Fruit fly (Drosophila melanogaster): ENCODE results near the gene Sec8.
A peak's percentile ranks its signal among the peaks of the same experiment; 100 is the strongest.

dm6 chr3R:5705469-5706067, 53.2 kb downstream of the Sec8 start:
- TF ChIP-seq HLH106 (tag; optimal IDR thresholded peaks at IDR 0.05) (peak; percentile 53), brk (GFP tag; optimal IDR thresholded peaks at IDR 0.05) (no peak), CrebA (GFP tag; optimal IDR thresholded peaks at IDR 0.05; ENCODE audit: borderline replicate concordance) (no peak), Myc (optimal IDR thresholded peaks at IDR 0.05) (no peak), usp (GFP tag; optimal IDR thresholded peaks at IDR 0.05) (no peak), pan (optimal IDR thresholded peaks at IDR 0.05) (no peak), rgr (GFP tag; optimal IDR thresholded peaks at IDR 0.05) (peak; percentile 26), Abd-B (GFP tag; optimal IDR thresholded peaks at IDR 0.05) (no peak), Sp1 (GFP tag; optimal IDR thresholded peaks at IDR 0.05) (no peak), OdsH (GFP tag; optimal IDR thresholded peaks at IDR 0.05) (no peak), Mio (GFP tag; optimal IDR thresholded peaks at IDR 0.05) (no peak), Dfd (GFP tag; optimal IDR thresholded peaks at IDR 0.05) (no peak), sv (GFP tag; optimal IDR thresholded peaks at IDR 0.05) (peak; percentile 7), Hr78 (GFP tag; optimal IDR thresholded peaks at IDR 0.05) (no peak)
